Fruit fly (Drosophila melanogaster): ENCODE data around the gene zye.

The zye gene

DNA sequence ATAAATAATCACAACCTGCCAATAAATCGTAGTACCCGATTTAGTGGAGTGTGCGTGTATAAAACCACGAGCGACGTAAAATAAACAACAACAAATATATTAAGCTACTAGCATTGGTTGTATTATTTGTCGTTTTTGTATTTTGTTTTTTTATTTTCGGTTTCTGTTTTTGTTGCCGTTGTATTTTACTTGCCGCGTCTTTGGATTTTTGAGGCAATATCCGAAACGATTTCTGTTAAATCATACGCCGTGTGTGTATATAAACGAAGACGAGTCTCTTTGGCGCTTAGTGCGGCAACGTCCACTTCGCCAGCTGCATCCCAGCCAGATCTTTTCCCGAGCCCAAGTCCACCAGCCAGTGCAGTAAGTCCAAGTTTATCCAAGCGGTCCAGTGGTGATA, at the start of gene zye:
Gene zye (plus strand): TSS at position 301 of the 400 bp plus-strand sequence.
- TF ChIP-seq CG34367 (tag; optimal IDR thresholded peaks at IDR 0.05) (no peak), Ets98B (GFP tag; IDR thresholded peaks at IDR 0.05) (no peak), CG8301 (tag; optimal IDR thresholded peaks at IDR 0.05) (no peak), CG12605 (GFP tag; IDR thresholded peaks at IDR 0.05) (no peak), CG4496 (GFP tag; IDR thresholded peaks at IDR 0.05) (no peak), gl (tag; optimal IDR thresholded peaks at IDR 0.05) (no peak), CG15710 (tag; optimal IDR thresholded peaks at IDR 0.05) (no peak), CG13204 (GFP tag; optimal IDR thresholded peaks at IDR 0.05) (no peak), CG9948 (tag; optimal IDR thresholded peaks at IDR 0.05) (no peak), D1 (tag; optimal IDR thresholded peaks at IDR 0.05) (no peak), Pif1A (GFP tag; optimal IDR thresholded peaks at IDR 0.05) (no peak), fd96Ca (GFP tag; IDR thresholded peaks at IDR 0.05) (no peak), Pif1B (GFP tag; optimal IDR thresholded peaks at IDR 0.05) (no peak), CG10348 (GFP tag; IDR thresholded peaks at IDR 0.05) (no peak), CG32121 (GFP tag; IDR thresholded peaks at IDR 0.05) (no peak), rn (GFP tag; IDR thresholded peaks at IDR 0.05) (no peak)

DNA sequence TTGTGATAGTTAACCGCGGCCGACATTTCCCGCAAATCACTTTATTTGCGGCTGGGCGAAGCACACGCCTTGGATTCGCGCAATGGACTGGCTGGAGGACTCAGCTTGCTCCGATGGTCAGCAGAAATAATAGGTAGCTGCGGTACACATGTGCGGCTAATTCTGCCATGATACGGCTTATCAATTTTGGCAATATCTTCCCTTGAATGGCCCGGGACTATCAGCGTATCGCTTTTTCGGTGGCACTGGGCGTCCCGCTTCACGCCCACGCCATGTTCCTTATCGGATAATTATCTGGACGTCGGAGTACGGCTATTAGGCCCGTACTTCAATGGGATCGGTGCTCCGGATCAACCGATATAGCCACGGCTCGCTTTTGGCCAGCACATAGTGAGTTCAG, 47.3 kb upstream of the zye start:
- TF ChIP-seq gl (tag; optimal IDR thresholded peaks at IDR 0.05) (no peak), CG14655 (GFP tag; optimal IDR thresholded peaks at IDR 0.05) (no peak), Pif1A (GFP tag; optimal IDR thresholded peaks at IDR 0.05) (no peak), CG34367 (tag; optimal IDR thresholded peaks at IDR 0.05) (no peak), CG13204 (GFP tag; optimal IDR thresholded peaks at IDR 0.05) (no peak), CG12605 (GFP tag; IDR thresholded peaks at IDR 0.05) (no peak), CG9948 (tag; optimal IDR thresholded peaks at IDR 0.05) (no peak), EcR (GFP tag; optimal IDR thresholded peaks at IDR 0.05) (no peak), fd96Ca (GFP tag; IDR thresholded peaks at IDR 0.05) (no peak)

DNA sequence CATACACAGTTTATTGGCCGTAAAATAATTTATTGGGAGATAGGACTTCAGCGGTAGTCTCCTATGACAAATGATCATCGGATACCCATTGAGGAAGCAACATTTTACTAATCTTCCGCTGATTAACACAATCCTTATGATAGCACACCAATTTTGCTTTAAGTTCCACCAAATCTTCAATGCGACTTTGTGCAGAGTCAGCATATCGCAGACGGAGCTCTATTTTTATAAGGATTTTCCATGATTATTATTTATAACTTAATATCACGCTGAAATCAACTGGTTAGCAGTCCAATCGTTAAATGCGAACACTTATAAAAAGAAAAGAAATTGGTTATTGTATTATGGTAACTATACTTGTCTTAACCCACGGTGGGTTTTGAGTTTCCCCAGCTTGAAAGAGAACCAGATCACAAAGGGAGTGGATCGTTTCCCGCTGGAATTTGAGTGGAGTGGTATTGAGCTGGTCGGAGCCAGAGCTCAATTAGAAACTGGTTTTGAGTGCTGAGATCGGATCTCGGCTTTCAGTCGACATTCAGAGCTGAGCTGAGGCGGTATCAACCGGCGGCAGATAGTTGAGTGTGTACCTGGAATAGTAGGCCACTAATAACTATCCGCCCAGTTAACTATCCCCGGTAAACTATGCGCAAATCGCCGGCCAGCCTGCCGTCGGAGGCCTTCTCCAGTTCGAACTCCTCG, 46.6 kb upstream of the zye start, which contains the start of the genes Toll-9 and in:
Gene Toll-9 (minus strand): TSS at position 51 of the 699 bp plus-strand sequence.
Gene in (plus strand): TSS at position 525 of the 699 bp plus-strand sequence.
- TF ChIP-seq CG12605 (GFP tag; IDR thresholded peaks at IDR 0.05), result no peak
- no peak for TF ChIP-seq CG34367 (tag; optimal IDR thresholded peaks at IDR 0.05)
- TF ChIP-seq CG8159 (tag; optimal IDR thresholded peaks at IDR 0.05), result no peak
- no peak for TF ChIP-seq CG10348 (GFP tag; IDR thresholded peaks at IDR 0.05)
- no peak for TF ChIP-seq Pif1B (GFP tag; optimal IDR thresholded peaks at IDR 0.05)
- TF ChIP-seq Pif1A (GFP tag; optimal IDR thresholded peaks at IDR 0.05), result no peak
- TF ChIP-seq gl (tag; optimal IDR thresholded peaks at IDR 0.05), result no peak
- TF ChIP-seq CG32121 (GFP tag; IDR thresholded peaks at IDR 0.05), result no peak
- TF ChIP-seq CG13204 (GFP tag; optimal IDR thresholded peaks at IDR 0.05), result no peak
- TF ChIP-seq fd96Ca (GFP tag; IDR thresholded peaks at IDR 0.05), result no peak
- TF ChIP-seq CG9948 (tag; optimal IDR thresholded peaks at IDR 0.05), result no peak
- no peak for TF ChIP-seq CG17806 (tag; optimal IDR thresholded peaks at IDR 0.05)
- TF ChIP-seq CG14655 (GFP tag; optimal IDR thresholded peaks at IDR 0.05), result no peak
- TF ChIP-seq Ets98B (GFP tag; IDR thresholded peaks at IDR 0.05), result no peak
- TF ChIP-seq CG15710 (tag; optimal IDR thresholded peaks at IDR 0.05), result no peak
- no peak for TF ChIP-seq CG4496 (GFP tag; IDR thresholded peaks at IDR 0.05)

DNA sequence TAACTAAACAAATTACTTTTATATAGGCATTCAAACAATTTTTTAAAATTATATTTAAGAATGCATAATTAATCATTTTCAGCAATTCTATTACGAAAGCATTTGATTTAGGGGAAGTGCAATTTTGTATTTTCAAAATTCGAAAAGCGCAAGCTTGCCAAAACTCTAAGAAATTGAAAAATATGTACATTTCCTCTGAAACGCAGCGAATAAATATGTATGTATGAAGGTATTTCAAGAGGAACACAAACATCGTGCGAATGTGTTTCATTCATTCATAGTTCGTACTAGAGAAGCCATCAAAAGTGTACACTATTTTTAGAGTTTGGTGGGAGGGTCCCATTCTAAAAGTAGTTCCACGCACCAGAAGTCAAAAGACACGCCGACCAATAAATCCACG, 43.4 kb upstream of the zye start, which contains the start of gene CG13247:
Gene CG13247 (plus strand): TSS at position 301 of the 400 bp plus-strand sequence.
- no peak for TF ChIP-seq CG12605 (GFP tag; IDR thresholded peaks at IDR 0.05)
- TF ChIP-seq fd96Ca (GFP tag; IDR thresholded peaks at IDR 0.05), result no peak
- no peak for TF ChIP-seq CG4496 (GFP tag; IDR thresholded peaks at IDR 0.05)

DNA sequence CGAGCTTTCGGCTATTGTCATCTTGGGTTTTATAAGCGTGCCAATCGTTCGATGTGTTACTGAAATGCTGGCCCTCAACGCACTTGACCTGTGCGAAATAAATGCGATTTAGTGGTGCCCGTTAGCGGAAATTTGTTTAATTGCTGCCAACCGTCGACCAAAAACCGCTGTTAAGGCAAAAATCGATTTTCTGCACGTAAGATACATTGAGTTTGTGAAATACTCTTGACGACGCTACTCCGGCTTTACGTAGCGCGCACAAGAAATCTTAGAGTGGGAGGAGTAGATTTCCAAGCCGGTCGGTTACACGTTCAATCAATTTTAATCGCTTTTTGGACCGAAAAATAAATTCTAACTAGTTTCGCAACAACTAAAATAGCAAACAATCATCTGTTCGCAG, 37.9 kb upstream of the zye start:
- TF ChIP-seq CG17806 (tag; optimal IDR thresholded peaks at IDR 0.05) (no peak), Pif1B (GFP tag; optimal IDR thresholded peaks at IDR 0.05) (no peak), CG10348 (GFP tag; IDR thresholded peaks at IDR 0.05) (no peak), CG4496 (GFP tag; IDR thresholded peaks at IDR 0.05) (no peak), CG8159 (tag; optimal IDR thresholded peaks at IDR 0.05) (no peak)

DNA sequence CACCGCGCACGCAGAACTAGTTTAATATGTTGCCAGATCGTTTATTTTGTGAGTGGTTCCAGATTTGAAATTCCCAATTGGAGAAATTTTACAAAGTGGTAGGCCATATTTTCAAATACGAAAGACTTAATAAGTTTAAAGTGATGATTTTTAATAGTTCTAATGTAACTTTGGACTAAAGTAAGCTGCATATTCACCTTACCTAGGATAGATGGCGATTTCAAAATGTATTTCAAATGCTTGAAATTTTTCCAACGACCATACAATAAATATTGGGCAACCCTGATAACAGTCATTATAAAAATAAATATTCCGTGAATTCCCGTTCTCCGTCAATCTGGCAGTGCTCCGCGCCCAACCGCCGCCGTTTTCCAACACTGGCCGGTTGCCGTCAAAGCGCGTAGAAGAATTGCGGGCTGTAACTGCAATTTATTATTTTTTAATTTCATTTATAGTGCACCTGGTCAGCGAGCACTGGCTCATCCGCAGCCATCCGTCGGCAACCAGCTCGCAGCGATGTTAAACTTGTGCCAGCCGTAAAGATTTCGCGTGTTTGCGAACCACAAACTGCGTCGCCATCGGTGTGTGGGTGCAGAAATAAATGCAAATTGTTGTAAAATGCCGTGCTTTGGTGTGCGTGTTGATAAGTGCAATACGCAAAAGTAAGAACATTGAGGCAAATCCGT, 37.4 kb upstream of the zye start, which contains the start of the genes Ide and RhoBTB:
Gene Ide (minus strand): TSS at position 19 of the 686 bp plus-strand sequence.
Gene RhoBTB (plus strand): TSS at position 365 of the 686 bp plus-strand sequence.
- TF ChIP-seq CG15710 (tag; optimal IDR thresholded peaks at IDR 0.05) (peak; percentile 80), CG9948 (tag; optimal IDR thresholded peaks at IDR 0.05) (peak; percentile 68), CG17806 (tag; optimal IDR thresholded peaks at IDR 0.05) (peak; percentile 67), Pif1A (GFP tag; optimal IDR thresholded peaks at IDR 0.05) (no peak), CG8301 (tag; optimal IDR thresholded peaks at IDR 0.05) (peak; percentile 66), fd96Ca (GFP tag; IDR thresholded peaks at IDR 0.05) (peak; percentile 14; the same call in 1 of the 3 replicates), CG4496 (GFP tag; IDR thresholded peaks at IDR 0.05) (peak; percentile 74; the same call in 2 of the 3 replicates), rn (GFP tag; IDR thresholded peaks at IDR 0.05) (peak; percentile 32; the same call in 1 of the 2 replicates), Snoo (tag; optimal IDR thresholded peaks at IDR 0.05) (peak; percentile 71), CG8159 (tag; optimal IDR thresholded peaks at IDR 0.05) (peak; percentile 75), CG12605 (GFP tag; IDR thresholded peaks at IDR 0.05) (0 out of 2 replicates have a peak, but pooled peaks have one; percentile 22), CG14655 (GFP tag; optimal IDR thresholded peaks at IDR 0.05) (no peak), CG13204 (GFP tag; optimal IDR thresholded peaks at IDR 0.05) (no peak), gl (tag; optimal IDR thresholded peaks at IDR 0.05) (no peak), CG32121 (GFP tag; IDR thresholded peaks at IDR 0.05) (peak; percentile 58), CG34367 (tag; optimal IDR thresholded peaks at IDR 0.05) (peak; percentile 65), CG10348 (GFP tag; IDR thresholded peaks at IDR 0.05) (peak; percentile 83), Ets98B (GFP tag; IDR thresholded peaks at IDR 0.05) (peak; percentile 42; the same call in 1 of the 2 replicates)
